Worm (Caenorhabditis elegans) whole organism, L1 larva: ENCODE results near the gene R57.2.
"Not testable (repeated sequence)": the region's sequence is repeated elsewhere in the genome, so short reads cannot be mapped to it uniquely, and the experiment has no call there.

ENCODE experiments used
- Y116A8C.19 ChIP-seq: sonication (generic microtip); optimal IDR thresholded peaks from 2 replicates; lab custom pipeline; 2016; ENCODE audit warnings: missing compliant biosample characterization, missing genetic modification characterization, borderline replicate concordance
- ama-1 ChIP-seq: fragments of 150-350 bp; optimal IDR thresholded peaks from 2 replicates; lab custom pipeline; 2014
- blmp-1 ChIP-seq: fragments of 150-350 bp; optimal IDR thresholded peaks from 2 replicates; lab custom pipeline; 2014; ENCODE audit warnings: missing biosample characterization, missing genetic modification characterization
- ceh-82 ChIP-seq, 3 experiments: fragments of 150-350 bp in 1 of 3; sonication (generic microtip) in 2 of 3; optimal IDR thresholded peaks; 2 replicates each; lab custom pipeline; 2014 to 2017; ENCODE audit warnings: missing biosample characterization in 3 of 3, missing genetic modification characterization in 3 of 3
- efl-1 ChIP-seq, 4 experiments: fragments of 150-350 bp; optimal IDR thresholded peaks in 3 of 4; peaks in 1 of 4; 1 replicate in 1 of 4; 2 replicates in 3 of 4; lab custom pipeline; 2014; ENCODE audit warnings: missing biosample characterization in 2 of 4, missing genetic modification characterization in 2 of 4, missing genetic modification reagents in 2 of 4
- egl-27 ChIP-seq, 2 experiments: fragments of 150-350 bp in 1 of 2; sonication (generic microtip); optimal IDR thresholded peaks; 3 replicates each; lab custom pipeline; 2017 to 2018; ENCODE audit warnings: missing biosample characterization in 2 of 2, missing genetic modification characterization in 2 of 2, missing genetic modification reagents in 2 of 2
- elt-3 ChIP-seq, 6 experiments: fragments of 150-350 bp in 1 of 6; sonication (generic microtip); optimal IDR thresholded peaks; 2 replicates each; lab custom pipeline; 2017 to 2018; ENCODE audit warnings: missing biosample characterization in 6 of 6, missing genetic modification characterization in 6 of 6, inconsistent platforms in 1 of 6
- grh-1 ChIP-seq: fragments of 200-800 bp; sonication (Bioruptor generic); IDR thresholded peaks from 2 replicates; pipeline ENCODE4 v1.3.6; 2022; ENCODE audit warnings: missing genetic modification reagents, missing genetic modification characterization, missing compliant biosample characterization
- hlh-4 ChIP-seq: sonication (generic microtip); optimal IDR thresholded peaks from 2 replicates; lab custom pipeline; 2016; ENCODE audit warnings: mild to moderate bottlenecking, missing genetic modification characterization, missing compliant biosample characterization
- jun-1 ChIP-seq: fragments of 150-350 bp; optimal IDR thresholded peaks from 2 replicates; lab custom pipeline; 2014; ENCODE audit warnings: missing biosample characterization, missing genetic modification reagents, missing genetic modification characterization
- lin-13 ChIP-seq: fragments of 150-350 bp; optimal IDR thresholded peaks from 2 replicates; lab custom pipeline; 2014; ENCODE audit warnings: missing biosample characterization, missing genetic modification reagents, missing genetic modification characterization
- lin-14 ChIP-seq: fragments of 200-800 bp; sonication (Bioruptor generic); optimal IDR thresholded peaks from 2 replicates; lab custom pipeline; 2018; ENCODE audit warnings: mild to moderate bottlenecking, missing genetic modification characterization, moderate library complexity, missing compliant biosample characterization
- lin-15B ChIP-seq: fragments of 150-350 bp; sonication (generic microtip); optimal IDR thresholded peaks from 3 replicates; lab custom pipeline; 2014; ENCODE audit warnings: missing biosample characterization, missing genetic modification characterization
- lin-35 ChIP-seq, 2 experiments: fragments of 150-350 bp; optimal IDR thresholded peaks; 2 replicates each; lab custom pipeline; 2014; ENCODE audit warnings: missing biosample characterization in 2 of 2, missing genetic modification characterization in 2 of 2, missing genetic modification reagents in 2 of 2
- lsy-2 ChIP-seq, 2 experiments: fragments of 150-350 bp; optimal IDR thresholded peaks; 2 replicates each; lab custom pipeline; 2014; ENCODE audit warnings: missing biosample characterization in 2 of 2, missing genetic modification characterization in 2 of 2
- mdl-1 ChIP-seq, 2 experiments: fragments of 150-350 bp; optimal IDR thresholded peaks; 2 replicates each; lab custom pipeline; 2014 to 2017; ENCODE audit warnings: missing biosample characterization in 2 of 2, missing genetic modification characterization in 2 of 2, inconsistent platforms in 1 of 2
- mep-1 ChIP-seq: fragments of 150-350 bp; optimal IDR thresholded peaks from 2 replicates; lab custom pipeline; 2014; ENCODE audit warnings: missing biosample characterization, missing genetic modification characterization
- nhr-11 ChIP-seq: fragments of 150-350 bp; optimal IDR thresholded peaks from 2 replicates; lab custom pipeline; 2014; ENCODE audit warnings: missing biosample characterization, missing genetic modification characterization
- nhr-19 ChIP-seq: fragments of 200-800 bp; sonication (Bioruptor generic); conservative IDR thresholded peaks from 2 replicates; pipeline ENCODE4 v1.3.6; 2022; ENCODE audit warnings: missing genetic modification characterization, missing compliant biosample characterization
- nhr-20 ChIP-seq: sonication (generic microtip); optimal IDR thresholded peaks from 2 replicates; lab custom pipeline; 2016; ENCODE audit warnings: mild to moderate bottlenecking, missing genetic modification characterization, missing compliant biosample characterization
- nhr-47 ChIP-seq: sonication (generic microtip); optimal IDR thresholded peaks from 2 replicates; lab custom pipeline; 2016; ENCODE audit warnings: mild to moderate bottlenecking, missing genetic modification characterization, moderate library complexity, missing compliant biosample characterization
- nhr-71 ChIP-seq: sonication (generic microtip); optimal IDR thresholded peaks from 2 replicates; lab custom pipeline; 2016; ENCODE audit warnings: mild to moderate bottlenecking, missing genetic modification characterization, moderate library complexity, missing compliant biosample characterization
- nhr-90 ChIP-seq: sonication (generic microtip); optimal IDR thresholded peaks from 2 replicates; lab custom pipeline; 2016; ENCODE audit warnings: mild to moderate bottlenecking, missing genetic modification characterization, missing compliant biosample characterization; ENCODE audit not compliant: poor library complexity
- pax-3 ChIP-seq: fragments of 200-800 bp; sonication (Bioruptor generic); optimal IDR thresholded peaks from 2 replicates; lab custom pipeline; 2018; ENCODE audit warnings: mild to moderate bottlenecking, missing genetic modification characterization, moderate library complexity, missing compliant biosample characterization
- pqm-1 ChIP-seq: sonication (generic microtip); optimal IDR thresholded peaks from 3 replicates; lab custom pipeline; 2017; ENCODE audit warnings: missing biosample characterization, missing genetic modification characterization
- snu-23 ChIP-seq: sonication (generic microtip); optimal IDR thresholded peaks from 2 replicates; lab custom pipeline; 2016; ENCODE audit warnings: missing genetic modification characterization, missing compliant biosample characterization
- sox-4 ChIP-seq: sonication (generic microtip); optimal IDR thresholded peaks from 2 replicates; lab custom pipeline; 2016; ENCODE audit warnings: missing genetic modification characterization, missing compliant biosample characterization
- swsn-7 ChIP-seq: sonication (generic microtip); optimal IDR thresholded peaks from 2 replicates; lab custom pipeline; 2016; ENCODE audit warnings: missing genetic modification characterization, missing compliant biosample characterization
- tbx-2 ChIP-seq: sonication (generic microtip); optimal IDR thresholded peaks from 2 replicates; lab custom pipeline; 2016; ENCODE audit warnings: missing genetic modification characterization, missing compliant biosample characterization
- tlp-1 ChIP-seq: fragments of 150-350 bp; optimal IDR thresholded peaks from 2 replicates; lab custom pipeline; 2014; ENCODE audit warnings: missing biosample characterization, missing genetic modification characterization
- unc-62 ChIP-seq: fragments of 150-350 bp; optimal IDR thresholded peaks from 2 replicates; lab custom pipeline; 2014; ENCODE audit warnings: missing biosample characterization, missing genetic modification reagents, missing genetic modification characterization

Gene R57.2

ce11 chrX:343822-344221 lies 46.8 kb downstream of the R57.2 start:
- TF ChIP-seq nhr-20 = no peak
- no peak for TF ChIP-seq egl-27 (tag; optimal IDR thresholded peaks at IDR 0.05; lab: Kevin White, UChicago)
- TF ChIP-seq nhr-90 = no peak
- no peak for TF ChIP-seq jun-1
- no peak for TF ChIP-seq hlh-4 (tag; lab: Kevin White, UChicago)
- peak; percentile 3 for TF ChIP-seq lin-15B (tag; lab: Kevin White, UChicago)
- no peak for TF ChIP-seq mep-1
- TF ChIP-seq elt-3 (tag; optimal IDR thresholded peaks at IDR 0.05; lab: Kevin White, UChicago) = no peak
- TF ChIP-seq pqm-1 (tag; lab: Kevin White, UChicago) = no peak
- TF ChIP-seq pax-3 = no peak
- no peak for TF ChIP-seq grh-1 (GFP tag; lab: Robert Waterston, UW)
- peak in 1 of 2 experiments; percentile 29 for TF ChIP-seq lin-35 (GFP tag; optimal IDR thresholded peaks at IDR 0.05; lab: Kevin White, UChicago)
- TF ChIP-seq lin-13 (GFP tag; lab: Kevin White, UChicago) = no peak
- TF ChIP-seq efl-1 (optimal IDR thresholded peaks at IDR 0.05; lab: Kevin White, UChicago) = no peak
- peak; percentile 26 to 91 for TF ChIP-seq efl-1 (GFP tag; optimal IDR thresholded peaks at IDR 0.05 in 1 of 2; lab: Kevin White, UChicago)
- TF ChIP-seq Y116A8C.19 (tag; lab: Kevin White, UChicago) = no peak

ce11 chrX:347117-347516 lies 50.1 kb downstream of the R57.2 start, which contains the start of gene C04E7.3:
Gene C04E7.3 (minus strand): TSS chrX:347217.
- not testable (repeated sequence) for TF ChIP-seq blmp-1; ama-1 (lab: Kevin White, UChicago); tlp-1 (tag; lab: Kevin White, UChicago)

ce11 chrX:348141-348540 lies 51.1 kb downstream of the R57.2 start:
- TF ChIP-seq pax-3 = no peak
- peak; percentile 10 for TF ChIP-seq tbx-2
- peak; percentile 24 for TF ChIP-seq nhr-47 (tag; lab: Kevin White, UChicago)
- peak in 1 of 3 experiments; percentile 37 for TF ChIP-seq ceh-82 (tag; optimal IDR thresholded peaks at IDR 0.05; lab: Kevin White, UChicago)
- peak; percentile 58 for TF ChIP-seq lin-14
- TF ChIP-seq swsn-7 = peak; percentile 2
- TF ChIP-seq lin-35 (GFP tag; optimal IDR thresholded peaks at IDR 0.05; lab: Kevin White, UChicago) = peak; percentile 34 to 51
- TF ChIP-seq nhr-71 (tag; lab: Kevin White, UChicago) = peak; percentile 20
- TF ChIP-seq mep-1 = peak; percentile 31
- TF ChIP-seq unc-62 (GFP tag; lab: Kevin White, UChicago) = no peak
- TF ChIP-seq lsy-2 (tag; optimal IDR thresholded peaks at IDR 0.05; lab: Kevin White, UChicago) = peak; percentile 9 to 39
- peak; percentile 34 for TF ChIP-seq blmp-1
- TF ChIP-seq nhr-19 (GFP tag; lab: Robert Waterston, UW) = 0 out of 2 replicates have a peak, but pooled peaks have one; percentile 24
- peak in 1 of 2 experiments; percentile 68 for TF ChIP-seq mdl-1 (tag; optimal IDR thresholded peaks at IDR 0.05; lab: Kevin White, UChicago)
- TF ChIP-seq nhr-11 (tag; lab: Kevin White, UChicago) = no peak
- no peak for TF ChIP-seq sox-4 (tag; lab: Kevin White, UChicago)
- TF ChIP-seq efl-1 (optimal IDR thresholded peaks at IDR 0.05; lab: Kevin White, UChicago) = peak in 1 of 2 experiments; percentile 16
- no peak for TF ChIP-seq efl-1 (GFP tag; optimal IDR thresholded peaks at IDR 0.05 in 1 of 2; lab: Kevin White, UChicago)
- peak; percentile 51 for TF ChIP-seq snu-23 (GFP tag; lab: Kevin White, UChicago)
